Fruit fly (Drosophila melanogaster) whole organism, embryonic: ENCODE results near the gene Prx4.

Experiments used
- Ada2b ChIP-seq: fragments of 200-800 bp; sonication (Bioruptor generic); IDR thresholded peaks from 2 replicates; pipeline ENCODE4 v1.3.6; 2022; ENCODE audit warnings: missing biosample characterization, missing genetic modification characterization
- C15 ChIP-seq: fragments of 200-800 bp; sonication (Bioruptor generic); IDR thresholded peaks from 3 replicates; pipeline ENCODE4 v1.3.6; 2022; ENCODE audit warnings: missing biosample characterization, missing genetic modification characterization
- CG10267 ChIP-seq: fragments of 200-800 bp; sonication (Bioruptor generic); optimal IDR thresholded peaks from 2 replicates; lab custom pipeline; 2018; ENCODE audit warnings: missing biosample characterization, mild to moderate bottlenecking, missing genetic modification characterization, moderate library complexity
- CG11504 ChIP-seq: fragments of 200-800 bp; sonication (Bioruptor generic); optimal IDR thresholded peaks from 3 replicates; lab custom pipeline; 2019; ENCODE audit warnings: missing biosample characterization, mild to moderate bottlenecking, missing genetic modification characterization, moderate library complexity
- CG12659 ChIP-seq: fragments of 200-800 bp; sonication (Bioruptor generic); optimal IDR thresholded peaks from 3 replicates; lab custom pipeline; 2017; ENCODE audit warnings: mild to moderate bottlenecking, missing biosample characterization, missing genetic modification reagents, missing genetic modification characterization
- CG12769 ChIP-seq: fragments of 200-800 bp; sonication (Bioruptor generic); optimal IDR thresholded peaks from 2 replicates; lab custom pipeline; 2019; ENCODE audit warnings: missing biosample characterization, mild to moderate bottlenecking, missing genetic modification characterization, moderate library complexity
- CG13287 ChIP-seq: fragments of 200-800 bp; sonication (Bioruptor generic); IDR thresholded peaks from 2 replicates; pipeline ENCODE4 v1.3.6; 2022; ENCODE audit warnings: missing biosample characterization, missing genetic modification characterization; ENCODE audit not compliant: partially characterized antibody
- CG13296 ChIP-seq: fragments of 200-800 bp; sonication (Bioruptor generic); optimal IDR thresholded peaks from 3 replicates; lab custom pipeline; 2018; ENCODE audit warnings: missing biosample characterization, mild to moderate bottlenecking, missing genetic modification characterization
- CG14014 ChIP-seq: fragments of 200-800 bp; sonication (Bioruptor generic); IDR thresholded peaks from 2 replicates; pipeline ENCODE4 v1.3.6; 2022; ENCODE audit warnings: missing biosample characterization, missing genetic modification characterization
- CG14050 ChIP-seq: fragments of 200-800 bp; sonication (Bioruptor generic); IDR thresholded peaks from 3 replicates; pipeline ENCODE4 v1.3.6; 2022; ENCODE audit warnings: missing biosample characterization, missing genetic modification characterization
- CG15601 ChIP-seq: fragments of 200-800 bp; sonication (Bioruptor generic); optimal IDR thresholded peaks from 3 replicates; lab custom pipeline; 2019; ENCODE audit warnings: missing biosample characterization, mild to moderate bottlenecking, missing genetic modification characterization, moderate library complexity
- CG1603 ChIP-seq: fragments of 200-800 bp; sonication (Bioruptor generic); optimal IDR thresholded peaks from 2 replicates; lab custom pipeline; 2019; ENCODE audit warnings: missing biosample characterization, mild to moderate bottlenecking, missing genetic modification characterization, moderate library complexity
- CG1647 ChIP-seq: fragments of 200-800 bp; sonication (Bioruptor generic); optimal IDR thresholded peaks from 3 replicates; lab custom pipeline; 2016; ENCODE audit warnings: missing biosample characterization, missing genetic modification characterization
- CG17612 ChIP-seq: fragments of 200-800 bp; sonication (Bioruptor generic); IDR thresholded peaks from 2 replicates; pipeline ENCODE4 v1.3.6; 2022; ENCODE audit warnings: missing biosample characterization, missing genetic modification characterization
- CG17829 ChIP-seq: fragments of 200-800 bp; optimal IDR thresholded peaks from 2 replicates; lab custom pipeline; 2019; ENCODE audit warnings: missing biosample characterization, mild to moderate bottlenecking, missing genetic modification characterization, moderate library complexity
- CG18619 ChIP-seq: fragments of 200-800 bp; sonication (Bioruptor generic); optimal IDR thresholded peaks from 3 replicates; lab custom pipeline; 2017; ENCODE audit warnings: missing biosample characterization, mild to moderate bottlenecking, missing genetic modification characterization
- CG31441 ChIP-seq: fragments of 200-800 bp; sonication (Bioruptor generic); IDR thresholded peaks from 2 replicates; pipeline ENCODE4 v1.3.6; 2022; ENCODE audit warnings: missing biosample characterization, missing genetic modification characterization
- CG4328 ChIP-seq: fragments of 200-800 bp; sonication (Bioruptor generic); optimal IDR thresholded peaks from 3 replicates; lab custom pipeline; 2017; ENCODE audit warnings: missing biosample characterization, missing genetic modification reagents, missing genetic modification characterization
- CG5180 ChIP-seq: fragments of 200-800 bp; sonication (Bioruptor generic); optimal IDR thresholded peaks from 3 replicates; lab custom pipeline; 2017; ENCODE audit warnings: missing biosample characterization, missing genetic modification characterization, mild to moderate bottlenecking, moderate library complexity, missing genetic modification reagents
- CG5245 ChIP-seq: fragments of 200-800 bp; sonication (Bioruptor generic); optimal IDR thresholded peaks from 3 replicates; lab custom pipeline; 2016; ENCODE audit warnings: missing biosample characterization, missing genetic modification characterization
- CoRest ChIP-seq: fragments of 200-800 bp; sonication (Bioruptor generic); optimal IDR thresholded peaks from 3 replicates; lab custom pipeline; 2018; ENCODE audit warnings: missing biosample characterization, mild to moderate bottlenecking, missing genetic modification characterization, moderate library complexity
- Fer2 ChIP-seq: fragments of 200-800 bp; sonication (Bioruptor generic); optimal IDR thresholded peaks from 2 replicates; lab custom pipeline; 2018; ENCODE audit warnings: missing biosample characterization, mild to moderate bottlenecking, missing genetic modification characterization, moderate library complexity
- Hr39 ChIP-seq: fragments of >200 bp; optimal IDR thresholded peaks from 2 replicates; lab custom pipeline; 2017
- Jarid2 ChIP-seq: fragments of 200-800 bp; sonication (Bioruptor generic); optimal IDR thresholded peaks from 3 replicates; lab custom pipeline; 2017; ENCODE audit warnings: mild to moderate bottlenecking, missing biosample characterization, missing genetic modification reagents, missing genetic modification characterization
- MBD-R2 ChIP-seq: fragments of 200-800 bp; sonication (Bioruptor generic); IDR thresholded peaks from 2 replicates; pipeline ENCODE4 v1.3.6; 2022; ENCODE audit warnings: missing biosample characterization, missing genetic modification characterization
- Ravus ChIP-seq: fragments of 200-800 bp; sonication (Bioruptor generic); IDR thresholded peaks from 2 replicates; pipeline ENCODE4 v1.3.6; 2022; ENCODE audit warnings: missing biosample characterization, missing genetic modification characterization
- Scr ChIP-seq: fragments of 200-800 bp; sonication (Bioruptor generic); IDR thresholded peaks from 2 replicates; pipeline ENCODE4 v1.3.6; 2022; ENCODE audit warnings: missing biosample characterization, missing genetic modification characterization; ENCODE audit not compliant: partially characterized antibody
- Stat92E ChIP-seq, 3 experiments: fragments of >200 bp in 2 of 3; fragments of 200-800 bp in 1 of 3; sonication (Bioruptor generic) in 1 of 3; optimal IDR thresholded peaks; 2 replicates each; lab custom pipeline; 2017 to 2019; ENCODE audit warnings: missing biosample characterization in 3 of 3, missing genetic modification characterization in 3 of 3, mild to moderate bottlenecking in 1 of 3, moderate library complexity in 1 of 3
- Taf1 ChIP-seq: fragments of 200-800 bp; sonication (Bioruptor generic); IDR thresholded peaks from 2 replicates; pipeline ENCODE4 v1.3.6; 2022; ENCODE audit warnings: missing biosample characterization, missing genetic modification characterization
- ab ChIP-seq: fragments of 200-800 bp; sonication (Bioruptor generic); optimal IDR thresholded peaks from 2 replicates; lab custom pipeline; 2016; ENCODE audit warnings: missing biosample characterization, missing genetic modification characterization
- bsh ChIP-seq, 2 experiments: fragments of 200-800 bp; sonication (Bioruptor generic); optimal IDR thresholded peaks; 2 replicates each; lab custom pipeline; 2017 to 2018; ENCODE audit warnings: mild to moderate bottlenecking in 2 of 2, missing biosample characterization in 2 of 2, missing genetic modification characterization in 2 of 2, moderate library complexity in 1 of 2
- chm ChIP-seq: fragments of 200-800 bp; sonication (Bioruptor generic); IDR thresholded peaks from 2 replicates; pipeline ENCODE4 v1.3.6; 2022; ENCODE audit warnings: missing biosample characterization, missing genetic modification characterization
- chn ChIP-seq: fragments of 200-800 bp; sonication (Bioruptor generic); optimal IDR thresholded peaks from 2 replicates; lab custom pipeline; 2016; ENCODE audit warnings: missing biosample characterization, missing genetic modification characterization
- crol ChIP-seq: fragments of 200-800 bp; sonication (Bioruptor generic); IDR thresholded peaks from 2 replicates; pipeline ENCODE4 v1.3.6; 2022; ENCODE audit warnings: missing biosample characterization, missing genetic modification characterization
- dan ChIP-seq: fragments of 200-800 bp; sonication (Bioruptor generic); IDR thresholded peaks from 2 replicates; pipeline ENCODE4 v1.3.6; 2022; ENCODE audit warnings: missing biosample characterization, missing genetic modification characterization
- dmrt99B ChIP-seq: fragments of 200-800 bp; sonication (Bioruptor generic); optimal IDR thresholded peaks from 2 replicates; lab custom pipeline; 2018; ENCODE audit warnings: missing biosample characterization, mild to moderate bottlenecking, missing genetic modification characterization, moderate library complexity
- emc ChIP-seq: fragments of 200-800 bp; sonication (Bioruptor generic); optimal IDR thresholded peaks from 2 replicates; lab custom pipeline; 2016; ENCODE audit warnings: missing biosample characterization, missing genetic modification characterization
- exex ChIP-seq: fragments of 200-800 bp; sonication (Bioruptor generic); optimal IDR thresholded peaks from 4 replicates; lab custom pipeline; 2018; ENCODE audit warnings: missing biosample characterization, mild to moderate bottlenecking, missing genetic modification characterization, moderate library complexity
- gcm2 ChIP-seq: fragments of 200-800 bp; sonication (Bioruptor generic); optimal IDR thresholded peaks from 2 replicates; lab custom pipeline; 2016; ENCODE audit warnings: missing biosample characterization, missing genetic modification characterization
- gsb ChIP-seq: fragments of 200-800 bp; sonication (Bioruptor generic); IDR thresholded peaks from 2 replicates; pipeline ENCODE4 v1.3.6; 2022; ENCODE audit warnings: missing biosample characterization, missing genetic modification characterization
- nerfin-1 ChIP-seq: fragments of 200-800 bp; sonication (Bioruptor generic); optimal IDR thresholded peaks from 3 replicates; lab custom pipeline; 2019; ENCODE audit warnings: missing biosample characterization, mild to moderate bottlenecking, missing genetic modification characterization, moderate library complexity
- nmo ChIP-seq: fragments of 200-800 bp; sonication (Bioruptor generic); optimal IDR thresholded peaks from 2 replicates; lab custom pipeline; 2018; ENCODE audit warnings: missing biosample characterization, mild to moderate bottlenecking, missing genetic modification characterization, moderate library complexity
- pfk ChIP-seq: fragments of 200-800 bp; sonication (Bioruptor generic); optimal IDR thresholded peaks from 2 replicates; lab custom pipeline; 2018; ENCODE audit warnings: missing biosample characterization, mild to moderate bottlenecking, missing genetic modification characterization, moderate library complexity
- pros ChIP-seq: fragments of 200-800 bp; sonication (Bioruptor generic); optimal IDR thresholded peaks from 3 replicates; lab custom pipeline; 2019; ENCODE audit warnings: missing biosample characterization, mild to moderate bottlenecking, missing genetic modification characterization, moderate library complexity
- rib ChIP-seq: fragments of 200-800 bp; sonication (Bioruptor generic); IDR thresholded peaks from 2 replicates; pipeline ENCODE4 v1.3.6; 2022; ENCODE audit warnings: missing biosample characterization, missing genetic modification characterization
- sima ChIP-seq: fragments of 200-800 bp; sonication (Bioruptor generic); optimal IDR thresholded peaks from 2 replicates; lab custom pipeline; 2016; ENCODE audit warnings: missing biosample characterization, missing genetic modification characterization
- sr ChIP-seq: fragments of 200-800 bp; sonication (Bioruptor generic); IDR thresholded peaks from 3 replicates; pipeline ENCODE4 v1.3.6; 2022; ENCODE audit warnings: missing biosample characterization, missing genetic modification characterization
- trem ChIP-seq: fragments of 200-800 bp; optimal IDR thresholded peaks from 3 replicates; lab custom pipeline; 2019; ENCODE audit warnings: missing biosample characterization, mild to moderate bottlenecking, missing genetic modification characterization, moderate library complexity

Prx4 gene

DNA sequence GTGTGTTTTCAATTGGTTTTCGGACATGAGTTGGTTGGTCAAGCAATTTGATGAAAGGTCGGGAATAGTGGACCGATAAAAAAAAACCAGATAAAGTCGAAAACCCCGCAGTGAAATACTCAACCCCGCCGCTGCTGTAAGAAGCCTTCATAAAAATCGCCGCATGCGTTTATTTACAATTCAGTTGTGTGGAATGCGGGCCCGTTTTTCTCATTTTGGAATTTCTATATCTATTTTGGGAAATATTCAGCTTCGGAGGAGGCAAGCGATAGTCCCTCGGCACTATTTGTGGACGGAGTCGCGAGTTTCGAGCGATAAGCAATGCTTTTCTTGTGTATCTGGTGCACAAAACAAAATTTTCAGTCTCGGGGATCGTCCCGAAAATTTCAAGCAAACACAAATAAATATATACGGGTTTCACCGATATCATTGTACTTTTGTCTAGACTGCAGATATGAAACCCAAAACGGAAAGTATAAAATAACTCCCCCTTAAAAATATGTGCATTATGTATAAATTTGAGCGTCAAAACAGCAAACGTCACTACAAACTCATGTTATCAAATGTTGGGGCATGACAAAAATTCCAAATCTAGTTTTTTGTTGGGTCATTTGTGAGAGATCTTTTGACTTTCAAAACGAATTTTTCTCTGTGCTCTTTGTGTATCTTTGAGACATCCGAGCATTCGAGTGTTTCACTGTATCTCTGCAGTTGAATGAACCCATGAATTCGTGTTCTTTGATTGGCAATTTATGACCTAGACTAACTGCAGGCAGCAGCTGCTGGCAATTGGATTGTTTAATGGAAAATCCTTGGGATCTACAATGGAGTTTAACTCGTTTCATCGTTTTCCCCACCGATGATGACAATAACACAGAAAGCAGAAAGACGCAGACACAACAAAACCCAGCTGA lies 17.1 kb downstream of the Prx4 start:
- TF ChIP-seq CG5245 (GFP tag; lab: Kevin White, UChicago) (no peak), trem (tag; lab: Kevin White, UChicago) (peak; percentile 19), CG11504 (tag; lab: Kevin White, UChicago) (peak; percentile 42), CG18619 (GFP tag; lab: Kevin White, UChicago) (no peak), CG15601 (tag; lab: Kevin White, UChicago) (peak; percentile 11), Stat92E (GFP tag; optimal IDR thresholded peaks at IDR 0.05; lab: Kevin White, UChicago) (peak in 1 of 3 experiments; percentile 13), CG4328 (GFP tag; lab: Kevin White, UChicago) (no peak), gsb (no peak), pros (GFP tag; lab: Kevin White, UChicago) (peak; percentile 44), CG17612 (no peak), sima (GFP tag; lab: Kevin White, UChicago) (no peak), C15 (GFP tag; lab: Robert Waterston, UW) (no peak), emc (no peak), CG12659 (GFP tag; lab: Kevin White, UChicago) (peak; percentile 22), CG12769 (peak; percentile 7), Scr (no peak), Taf1 (GFP tag; lab: Robert Waterston, UW) (no peak), Ada2b (GFP tag; lab: Robert Waterston, UW) (no peak), CG17829 (tag; lab: Kevin White, UChicago) (peak; percentile 45), chn (GFP tag; lab: Kevin White, UChicago) (no peak), CG14014 (no peak), chm (GFP tag; lab: Robert Waterston, UW) (no peak), CG14050 (GFP tag; lab: Robert Waterston, UW) (no peak), gcm2 (no peak), Fer2 (tag; lab: Kevin White, UChicago) (no peak), rib (GFP tag; lab: Robert Waterston, UW) (0 out of 2 replicates have a peak, but pooled peaks have one; percentile 31), bsh (GFP tag; optimal IDR thresholded peaks at IDR 0.05; lab: Kevin White, UChicago) (peak in 1 of 2 experiments; percentile 49), Hr39 (lab: Kevin White, UChicago) (no peak), CG13287 (no peak), dmrt99B (tag; lab: Kevin White, UChicago) (peak; percentile 50), Jarid2 (GFP tag; lab: Kevin White, UChicago) (no peak), nerfin-1 (tag; lab: Kevin White, UChicago) (peak; percentile 43), CoRest (tag; lab: Kevin White, UChicago) (peak; percentile 59), CG13296 (GFP tag; lab: Kevin White, UChicago) (no peak), sr (GFP tag; lab: Robert Waterston, UW) (no peak), nmo (peak; percentile 56), CG31441 (GFP tag; lab: Robert Waterston, UW) (peak; percentile 41; the same call in 1 of the 2 replicates), CG1647 (GFP tag; lab: Kevin White, UChicago) (no peak), crol (GFP tag; lab: Robert Waterston, UW) (peak; percentile 51), Ravus (GFP tag; lab: Robert Waterston, UW) (no peak), exex (peak; percentile 21), CG10267 (peak; percentile 20), MBD-R2 (no peak), CG1603 (peak; percentile 1), ab (GFP tag; lab: Kevin White, UChicago) (no peak), pfk (GFP tag; lab: Kevin White, UChicago) (no peak), dan (GFP tag; lab: Robert Waterston, UW) (no peak), CG5180 (peak; percentile 30)
